Fruit fly (Drosophila melanogaster) whole organism, embryonic: ENCODE results near the gene CG45488.

Source experiments
- C15 ChIP-seq: fragments of 200-800 bp; sonication (Bioruptor generic); IDR thresholded peaks from 3 replicates; pipeline ENCODE4 v1.3.6; 2022; ENCODE audit warnings: missing biosample characterization, missing genetic modification characterization
- CG12219 ChIP-seq: fragments of 200-800 bp; sonication (Bioruptor generic); optimal IDR thresholded peaks from 3 replicates; lab custom pipeline; 2018; ENCODE audit warnings: missing biosample characterization, mild to moderate bottlenecking, missing genetic modification characterization
- CG16813 ChIP-seq: fragments of 200-800 bp; sonication (Bioruptor generic); IDR thresholded peaks from 3 replicates; pipeline ENCODE4 v1.3.6; 2022; ENCODE audit warnings: missing biosample characterization, missing genetic modification characterization; ENCODE audit not compliant: partially characterized antibody
- CG2129 ChIP-seq: fragments of 200-800 bp; sonication (Bioruptor generic); IDR thresholded peaks from 2 replicates; pipeline ENCODE4 v1.3.6; 2022; ENCODE audit warnings: missing biosample characterization, missing genetic modification characterization; ENCODE audit not compliant: partially characterized antibody
- CG2875 ChIP-seq: fragments of 200-800 bp; sonication (Bioruptor generic); optimal IDR thresholded peaks from 2 replicates; lab custom pipeline; 2017; ENCODE audit warnings: missing biosample characterization, mild to moderate bottlenecking, missing genetic modification characterization, missing genetic modification reagents
- CG30020 ChIP-seq: fragments of 200-800 bp; optimal IDR thresholded peaks from 2 replicates; lab custom pipeline; 2019; ENCODE audit warnings: missing biosample characterization, mild to moderate bottlenecking, missing genetic modification characterization, moderate library complexity
- CG3163 ChIP-seq: fragments of 200-800 bp; sonication (Bioruptor generic); optimal IDR thresholded peaks from 3 replicates; lab custom pipeline; 2016; ENCODE audit warnings: missing biosample characterization, missing genetic modification characterization
- CG34224 ChIP-seq: fragments of 200-800 bp; sonication (Bioruptor generic); IDR thresholded peaks from 3 replicates; pipeline ENCODE4 v1.3.6; 2022; ENCODE audit warnings: missing biosample characterization, missing genetic modification characterization; ENCODE audit not compliant: partially characterized antibody
- CG3847 ChIP-seq: fragments of 200-800 bp; sonication (Bioruptor generic); IDR thresholded peaks from 2 replicates; pipeline ENCODE4 v1.3.6; 2022; ENCODE audit warnings: missing biosample characterization, missing genetic modification characterization
- CG4328 ChIP-seq: fragments of 200-800 bp; sonication (Bioruptor generic); optimal IDR thresholded peaks from 3 replicates; lab custom pipeline; 2017; ENCODE audit warnings: missing biosample characterization, missing genetic modification reagents, missing genetic modification characterization
- CG6175 ChIP-seq: fragments of 200-800 bp; sonication (Bioruptor generic); IDR thresholded peaks from 3 replicates; pipeline ENCODE4 v1.3.6; 2022; ENCODE audit warnings: missing biosample characterization, missing genetic modification characterization
- CG6272 ChIP-seq: fragments of 200-800 bp; sonication (Bioruptor generic); IDR thresholded peaks from 2 replicates; pipeline ENCODE4 v1.3.6; 2022; ENCODE audit warnings: missing biosample characterization, missing genetic modification characterization
- CG6683 ChIP-seq: fragments of 200-800 bp; sonication (Bioruptor generic); optimal IDR thresholded peaks from 2 replicates; lab custom pipeline; 2017; ENCODE audit warnings: missing biosample characterization, mild to moderate bottlenecking, missing genetic modification characterization, missing genetic modification reagents
- CG7839 ChIP-seq: fragments of 200-800 bp; sonication (Bioruptor generic); optimal IDR thresholded peaks from 3 replicates; lab custom pipeline; 2018; ENCODE audit warnings: missing biosample characterization, mild to moderate bottlenecking, missing genetic modification characterization, moderate library complexity
- CG7928 ChIP-seq: fragments of 200-800 bp; sonication (Bioruptor generic); optimal IDR thresholded peaks from 2 replicates; lab custom pipeline; 2017; ENCODE audit warnings: missing biosample characterization, mild to moderate bottlenecking, missing genetic modification characterization
- Deaf1 ChIP-seq: fragments of 200-800 bp; optimal IDR thresholded peaks from 3 replicates; lab custom pipeline; 2019; ENCODE audit warnings: missing biosample characterization, mild to moderate bottlenecking, missing genetic modification characterization, moderate library complexity
- Dip2 ChIP-seq: fragments of 200-800 bp; sonication (Bioruptor generic); IDR thresholded peaks from 2 replicates; pipeline ENCODE4 v1.3.6; 2022; ENCODE audit warnings: missing biosample characterization, missing genetic modification characterization
- Dp ChIP-seq: fragments of 200-800 bp; sonication (Bioruptor generic); optimal IDR thresholded peaks from 2 replicates; lab custom pipeline; 2018; ENCODE audit warnings: missing biosample characterization, mild to moderate bottlenecking, missing genetic modification characterization, moderate library complexity
- Drgx ChIP-seq: fragments of 200-800 bp; sonication (Bioruptor generic); IDR thresholded peaks from 2 replicates; pipeline ENCODE4 v1.3.6; 2022; ENCODE audit warnings: missing biosample characterization, missing genetic modification characterization
- Ets97D ChIP-seq: fragments of 200-800 bp; sonication (Bioruptor generic); optimal IDR thresholded peaks from 3 replicates; lab custom pipeline; 2016; ENCODE audit warnings: missing biosample characterization, missing genetic modification characterization
- HLHmδ ChIP-seq: fragments of 200-800 bp; sonication (Bioruptor generic); optimal IDR thresholded peaks from 2 replicates; lab custom pipeline; 2018; ENCODE audit warnings: missing biosample characterization, mild to moderate bottlenecking, missing genetic modification characterization, moderate library complexity
- Hey ChIP-seq: fragments of 200-800 bp; sonication (Bioruptor generic); optimal IDR thresholded peaks from 3 replicates; lab custom pipeline; 2018; ENCODE audit warnings: missing biosample characterization, mild to moderate bottlenecking, missing genetic modification characterization
- Kr ChIP-seq: fragments of 200-800 bp; sonication (Bioruptor generic); optimal IDR thresholded peaks from 2 replicates; lab custom pipeline; 2017; ENCODE audit warnings: missing biosample characterization, mild to moderate bottlenecking, missing genetic modification characterization
- MESR4 ChIP-seq: fragments of 200-800 bp; sonication (Bioruptor generic); optimal IDR thresholded peaks from 2 replicates; lab custom pipeline; 2018; ENCODE audit warnings: missing biosample characterization, mild to moderate bottlenecking, missing genetic modification characterization, moderate library complexity
- Med ChIP-seq: fragments of 200-800 bp; sonication (Bioruptor generic); peaks from one replicate; lab custom pipeline; 2016; ENCODE audit warnings: missing biosample characterization, missing genetic modification characterization, mild to moderate bottlenecking, inconsistent platforms, moderate library complexity
- Oli ChIP-seq: fragments of 200-800 bp; sonication (Bioruptor generic); optimal IDR thresholded peaks from 2 replicates; lab custom pipeline; 2018; ENCODE audit warnings: missing biosample characterization, mild to moderate bottlenecking, missing genetic modification characterization, moderate library complexity
- Sox100B ChIP-seq: fragments of 200-800 bp; sonication (Bioruptor generic); optimal IDR thresholded peaks from 3 replicates; lab custom pipeline; 2018; ENCODE audit warnings: missing biosample characterization, mild to moderate bottlenecking, missing genetic modification characterization
- Sox102F ChIP-seq: fragments of 200-800 bp; sonication (Bioruptor generic); optimal IDR thresholded peaks from 2 replicates; lab custom pipeline; 2018; ENCODE audit warnings: missing biosample characterization, mild to moderate bottlenecking, missing genetic modification characterization, moderate library complexity
- Trl ChIP-seq, 3 experiments: fragments of >200 bp in 2 of 3; fragments of 200-800 bp in 1 of 3; sonication (Bioruptor generic) in 1 of 3; optimal IDR thresholded peaks; 2 replicates in 1 of 3; 3 replicates in 2 of 3; lab custom pipeline; 2016 to 2017; ENCODE audit warnings: missing biosample characterization in 1 of 3, missing genetic modification characterization in 1 of 3
- aop ChIP-seq: fragments of 200-800 bp; sonication (Bioruptor generic); IDR thresholded peaks from 2 replicates; pipeline ENCODE4 v1.3.6; 2022; ENCODE audit warnings: missing biosample characterization, missing genetic modification characterization
- ato ChIP-seq: fragments of 200-800 bp; sonication (Bioruptor generic); IDR thresholded peaks from 2 replicates; pipeline ENCODE4 v1.3.6; 2022; ENCODE audit warnings: missing biosample characterization, missing genetic modification characterization; ENCODE audit not compliant: partially characterized antibody
- bbx ChIP-seq: fragments of 200-800 bp; sonication (Bioruptor generic); IDR thresholded peaks from 2 replicates; pipeline ENCODE4 v1.3.6; 2022; ENCODE audit warnings: missing biosample characterization, missing genetic modification characterization; ENCODE audit not compliant: partially characterized antibody
- danr ChIP-seq: fragments of 200-800 bp; sonication (Bioruptor generic); IDR thresholded peaks from 2 replicates; pipeline ENCODE4 v1.3.6; 2022; ENCODE audit warnings: missing biosample characterization, missing genetic modification characterization
- dimm ChIP-seq: fragments of 200-800 bp; sonication (Bioruptor generic); IDR thresholded peaks from 2 replicates; pipeline ENCODE4 v1.3.6; 2022; ENCODE audit warnings: missing biosample characterization, missing genetic modification characterization
- eve ChIP-seq, 2 experiments: fragments of >200 bp; optimal IDR thresholded peaks; 2 replicates each; lab custom pipeline; 2017; ENCODE audit warnings: missing biosample characterization in 2 of 2, missing genetic modification characterization in 2 of 2
- ftz-f1 ChIP-seq: fragments of 200-800 bp; sonication (Bioruptor generic); optimal IDR thresholded peaks from 2 replicates; lab custom pipeline; 2016; ENCODE audit warnings: missing biosample characterization, missing genetic modification characterization
- jumu ChIP-seq: fragments of 200-800 bp; sonication (Bioruptor generic); optimal IDR thresholded peaks from 3 replicates; lab custom pipeline; 2016; ENCODE audit warnings: missing biosample characterization, missing genetic modification characterization
- lov ChIP-seq, 2 experiments: fragments of 200-800 bp in 1 of 2; fragments of >200 bp in 1 of 2; sonication (Bioruptor generic) in 1 of 2; IDR thresholded peaks in 1 of 2; optimal IDR thresholded peaks in 1 of 2; 2 replicates in 1 of 2; 3 replicates in 1 of 2; pipeline versions ENCODE4 v1.3.6 to Lab custom; 2017 to 2022; ENCODE audit warnings: missing biosample characterization in 1 of 2, missing genetic modification characterization in 1 of 2
- oc ChIP-seq: fragments of 200-800 bp; sonication (Bioruptor generic); optimal IDR thresholded peaks from 2 replicates; lab custom pipeline; 2018; ENCODE audit warnings: missing biosample characterization, mild to moderate bottlenecking, missing genetic modification characterization, moderate library complexity
- odd ChIP-seq: fragments of 200-800 bp; sonication (Bioruptor generic); optimal IDR thresholded peaks from 2 replicates; lab custom pipeline; 2017; ENCODE audit warnings: missing biosample characterization, mild to moderate bottlenecking, missing genetic modification characterization
- psq ChIP-seq: fragments of 200-800 bp; sonication (Bioruptor generic); optimal IDR thresholded peaks from 2 replicates; lab custom pipeline; 2017; ENCODE audit warnings: missing biosample characterization, missing genetic modification characterization
- sens-2 ChIP-seq: fragments of 200-800 bp; sonication (Bioruptor generic); IDR thresholded peaks from 2 replicates; pipeline ENCODE4 v1.3.6; 2022; ENCODE audit warnings: missing biosample characterization, missing genetic modification characterization
- tap ChIP-seq: fragments of 200-800 bp; optimal IDR thresholded peaks from 3 replicates; lab custom pipeline; 2019; ENCODE audit warnings: missing biosample characterization, mild to moderate bottlenecking, missing genetic modification characterization, moderate library complexity
- tll ChIP-seq, 2 experiments: fragments of 200-800 bp in 1 of 2; fragments of >200 bp in 1 of 2; sonication (Bioruptor generic) in 1 of 2; optimal IDR thresholded peaks; 2 replicates each; lab custom pipeline; 2017 to 2019; ENCODE audit warnings: missing biosample characterization in 2 of 2, missing genetic modification characterization in 2 of 2, mild to moderate bottlenecking in 1 of 2, moderate library complexity in 1 of 2
- vnd ChIP-seq: fragments of 200-800 bp; sonication (Bioruptor generic); IDR thresholded peaks from 3 replicates; pipeline ENCODE4 v1.3.6; 2022; ENCODE audit warnings: missing biosample characterization, missing genetic modification characterization; ENCODE audit not compliant: partially characterized antibody
- wek ChIP-seq: fragments of 200-800 bp; sonication (Bioruptor generic); optimal IDR thresholded peaks from 3 replicates; lab custom pipeline; 2018; ENCODE audit warnings: missing biosample characterization, mild to moderate bottlenecking, missing genetic modification characterization, moderate library complexity
- z ChIP-seq: fragments of 200-800 bp; sonication (Bioruptor generic); IDR thresholded peaks from 3 replicates; pipeline ENCODE4 v1.3.6; 2022; ENCODE audit warnings: missing biosample characterization, missing genetic modification characterization

Gene CG45488

DNA sequence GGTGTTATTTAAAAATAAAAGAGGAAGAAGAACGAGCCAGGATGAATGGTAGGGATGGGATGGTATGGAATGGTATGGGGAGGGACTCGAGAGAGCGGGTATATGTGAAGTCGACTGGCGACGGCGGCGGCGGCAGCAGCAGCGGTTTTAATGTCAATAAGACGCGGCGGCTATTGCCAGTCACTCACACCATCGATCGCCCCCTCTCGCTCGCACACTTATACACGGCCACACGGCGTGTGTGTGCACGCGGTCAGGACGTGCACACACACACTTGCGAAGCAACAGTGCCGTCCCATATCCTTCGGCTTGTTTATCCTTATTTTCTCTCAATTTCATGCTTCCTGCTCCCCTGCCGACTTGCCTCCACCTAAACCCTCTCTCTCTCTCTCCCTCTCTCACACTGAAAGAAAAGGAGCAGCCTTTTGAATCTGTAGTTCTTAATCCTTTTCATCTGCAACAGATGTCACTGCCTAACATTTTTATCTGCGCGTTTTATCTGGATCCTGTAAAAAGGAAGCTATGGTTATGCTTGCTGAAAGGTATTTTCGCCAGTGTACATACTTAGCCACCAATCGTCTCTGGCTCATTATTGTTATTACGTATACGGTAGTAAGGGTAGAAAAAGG lies 31.0 kb downstream of the CG45488 start (continued):
- TF ChIP-seq wek (peak; percentile 73), Dp (GFP tag; lab: Kevin White, UChicago) (no peak), tap (tag; lab: Kevin White, UChicago) (peak; percentile 58), HLHmδ (no peak), aop (GFP tag; lab: Robert Waterston, UW) (0 out of 2 replicates have a peak, but pooled peaks have one; percentile 55), Drgx (GFP tag; lab: Robert Waterston, UW) (no peak), C15 (GFP tag; lab: Robert Waterston, UW) (peak; percentile 59; the same call in 1 of the 3 replicates), CG2875 (GFP tag; lab: Kevin White, UChicago) (peak; percentile 56), Oli (tag; lab: Kevin White, UChicago) (peak; percentile 80), CG34224 (no peak), CG7839 (tag; lab: Kevin White, UChicago) (peak; percentile 91), odd (peak; percentile 74), Sox102F (peak; percentile 81), CG6272 (peak; percentile 75), CG2129 (no peak), z (no peak), CG3163 (peak; percentile 72), CG30020 (tag; lab: Kevin White, UChicago) (peak; percentile 9), dimm (peak; percentile 63), ftz-f1 (GFP tag; lab: Kevin White, UChicago) (no peak), CG4328 (GFP tag; lab: Kevin White, UChicago) (peak; percentile 12), Sox100B (peak; percentile 59), bbx (GFP tag; lab: Robert Waterston, UW) (no peak), eve (GFP tag; optimal IDR thresholded peaks at IDR 0.05; lab: Kevin White, UChicago) (peak in 1 of 2 experiments; percentile 86), CG6683 (GFP tag; lab: Kevin White, UChicago) (peak; percentile 58), Trl (optimal IDR thresholded peaks at IDR 0.05; lab: Kevin White, UChicago) (peak; percentile 45 to 54), Trl (GFP tag; optimal IDR thresholded peaks at IDR 0.05; lab: Kevin White, UChicago) (peak; percentile 91), CG16813 (GFP tag; lab: Robert Waterston, UW) (no peak), jumu (GFP tag; lab: Kevin White, UChicago) (peak; percentile 88), Hey (tag; lab: Kevin White, UChicago) (peak; percentile 44), vnd (no peak), Kr (GFP tag; lab: Kevin White, UChicago) (peak; percentile 33), lov (optimal IDR thresholded peaks at IDR 0.05; lab: Kevin White, UChicago) (no peak), lov (GFP tag; IDR thresholded peaks at IDR 0.05; lab: Robert Waterston, UW) (peak; percentile 78; the same call in 2 of the 3 replicates), CG12219 (GFP tag; lab: Kevin White, UChicago) (peak; percentile 79), psq (GFP tag; lab: Kevin White, UChicago) (peak; percentile 17), Med (GFP tag; lab: Kevin White, UChicago) (peak; percentile 98), ato (no peak), Dip2 (GFP tag; lab: Robert Waterston, UW) (no peak), MESR4 (GFP tag; lab: Kevin White, UChicago) (peak; percentile 40), CG6175 (peak; percentile 55; the same call in 1 of the 3 replicates), tll (GFP tag; optimal IDR thresholded peaks at IDR 0.05; lab: Kevin White, UChicago) (peak in 1 of 2 experiments; percentile 57), Deaf1 (peak; percentile 61), sens-2 (GFP tag; lab: Robert Waterston, UW) (peak; percentile 75), CG7928 (GFP tag; lab: Kevin White, UChicago) (peak; percentile 7), oc (peak; percentile 79), Ets97D (peak; percentile 22), danr (GFP tag; lab: Robert Waterston, UW) (peak; percentile 55), CG3847 (GFP tag; lab: Robert Waterston, UW) (peak; percentile 79)
